Worm (Caenorhabditis elegans) whole organism, mixed stage, embryonic: ENCODE data around the gene C04H5.1.

Experiments
- elt-1 ChIP-seq: sonication (generic microtip); optimal IDR thresholded peaks from 2 replicates; lab custom pipeline; 2017; ENCODE audit warnings: missing genetic modification characterization, mild to moderate bottlenecking, missing compliant biosample characterization, antibody characterized with exemption, moderate library complexity, borderline replicate concordance; ENCODE audit not compliant: insufficient read depth
- elt-3 ChIP-seq: fragments of 150-350 bp; optimal IDR thresholded peaks from 2 replicates; lab custom pipeline; 2014; ENCODE audit warnings: missing biosample characterization, missing genetic modification characterization
- lin-13 ChIP-seq: fragments of 150-350 bp; optimal IDR thresholded peaks from 2 replicates; lab custom pipeline; 2014; ENCODE audit warnings: missing biosample characterization, missing genetic modification characterization
- lsy-2 ChIP-seq: fragments of 150-350 bp; optimal IDR thresholded peaks from 2 replicates; lab custom pipeline; 2014; ENCODE audit warnings: missing biosample characterization, missing genetic modification characterization
- mls-2 ChIP-seq: sonication (generic microtip); optimal IDR thresholded peaks from 2 replicates; lab custom pipeline; 2016; ENCODE audit warnings: mild to moderate bottlenecking, missing genetic modification characterization, moderate library complexity, missing compliant biosample characterization
- nhr-12 ChIP-seq: fragments of 150-350 bp; optimal IDR thresholded peaks from 2 replicates; lab custom pipeline; 2014; ENCODE audit warnings: missing biosample characterization, missing genetic modification characterization
- nhr-76 ChIP-seq: sonication (generic microtip); optimal IDR thresholded peaks from 2 replicates; lab custom pipeline; 2017; ENCODE audit warnings: missing biosample characterization, missing genetic modification characterization
- snpc-4 ChIP-seq: fragments of 150-350 bp; optimal IDR thresholded peaks from 2 replicates; lab custom pipeline; 2014; ENCODE audit warnings: missing biosample characterization, missing genetic modification characterization
- ztf-11 ChIP-seq: fragments of 150-350 bp; optimal IDR thresholded peaks from 2 replicates; lab custom pipeline; 2014; ENCODE audit warnings: missing biosample characterization, missing genetic modification characterization

ce11 chrII:14488661-14489060, 45.4 kb upstream of the C04H5.1 start, which contains the start of gene usp-14:
- TF ChIP-seq nhr-12 (tag; lab: Kevin White, UChicago) (no peak), mls-2 (tag; lab: Kevin White, UChicago) (no peak), lsy-2 (no peak), ztf-11 (tag; lab: Kevin White, UChicago) (no peak), lin-13 (peak; percentile 41), elt-1 (no peak), snpc-4 (tag; lab: Kevin White, UChicago) (no peak), nhr-76 (tag; lab: Kevin White, UChicago) (no peak), elt-3 (tag; lab: Kevin White, UChicago) (no peak)
